Worm (Caenorhabditis elegans): ENCODE data around the gene C27A2.7.
A peak's percentile ranks its signal among the peaks of the same experiment; 100 is the strongest.

C27A2.7 gene

ce11 chrII:5086143-5086542 is 15.0 kb upstream of the C27A2.7 start:
- TF ChIP-seq flh-1 (GFP tag; optimal IDR thresholded peaks at IDR 0.05) (no peak), nhr-76 (tag; optimal IDR thresholded peaks at IDR 0.05) (no peak), sptf-1 (tag; optimal IDR thresholded peaks at IDR 0.05) (no peak), bed-3 (GFP tag; optimal IDR thresholded peaks at IDR 0.05) (no peak), hlh-1 (tag; optimal IDR thresholded peaks at IDR 0.05) (no peak), elt-1 (tag; optimal IDR thresholded peaks at IDR 0.05; ENCODE audit: borderline replicate concordance, insufficient read depth) (no peak), cnd-1 (tag; optimal IDR thresholded peaks at IDR 0.05) (no peak), unc-39 (tag; optimal IDR thresholded peaks at IDR 0.05) (no peak), nhr-28 (tag; optimal IDR thresholded peaks at IDR 0.05) (no peak), ceh-83 (GFP tag; optimal IDR thresholded peaks at IDR 0.05) (no peak), mab-5 (tag; optimal IDR thresholded peaks at IDR 0.05) (no peak), blmp-1 (tag; optimal IDR thresholded peaks at IDR 0.05) (no peak), tbx-8 (GFP tag; optimal IDR thresholded peaks at IDR 0.05) (no peak), zip-8 (tag; optimal IDR thresholded peaks at IDR 0.05) (no peak), mls-2 (tag; optimal IDR thresholded peaks at IDR 0.05) (no peak), ham-2 (GFP tag; optimal IDR thresholded peaks at IDR 0.05) (no peak), drap-1 (GFP tag; optimal IDR thresholded peaks at IDR 0.05) (no peak)

ce11 chrII:5085450-5085849 is 14.3 kb upstream of the C27A2.7 start, which contains the start of gene txt-9:
Gene txt-9, plus strand, starts transcription at chrII:5085785.
- no peak for TF ChIP-seq elt-3 (tag; optimal IDR thresholded peaks at IDR 0.05)

ce11 chrII:5084225-5084624 is 13.1 kb upstream of the C27A2.7 start:
- TF ChIP-seq hlh-1 (tag; optimal IDR thresholded peaks at IDR 0.05) (no peak), nhr-76 (tag; optimal IDR thresholded peaks at IDR 0.05) (no peak), cnd-1 (tag; optimal IDR thresholded peaks at IDR 0.05) (no peak), ham-2 (GFP tag; optimal IDR thresholded peaks at IDR 0.05) (no peak)

- TF ChIP-seq M03D4.4 (tag; optimal IDR thresholded peaks at IDR 0.05) (no peak), ztf-11 (tag; optimal IDR thresholded peaks at IDR 0.05) (no peak), mls-2 (tag; optimal IDR thresholded peaks at IDR 0.05) (no peak), mab-5 (tag; optimal IDR thresholded peaks at IDR 0.05) (no peak), unc-62 (GFP tag; optimal IDR thresholded peaks at IDR 0.05) (no peak), elt-1 (tag; optimal IDR thresholded peaks at IDR 0.05; ENCODE audit: borderline replicate concordance, insufficient read depth) (no peak), ceh-39 (tag; optimal IDR thresholded peaks at IDR 0.05) (no peak), flh-1 (GFP tag; optimal IDR thresholded peaks at IDR 0.05) (no peak), sem-2 (GFP tag; optimal IDR thresholded peaks at IDR 0.05) (no peak), nhr-12 (tag; optimal IDR thresholded peaks at IDR 0.05) (no peak), elt-3 (tag; optimal IDR thresholded peaks at IDR 0.05) (no peak), unc-39 (tag; optimal IDR thresholded peaks at IDR 0.05) (no peak), mep-1 (tag; optimal IDR thresholded peaks at IDR 0.05) (no peak), ces-1 (GFP tag; optimal IDR thresholded peaks at IDR 0.05) (no peak), unc-120 (tag; optimal IDR thresholded peaks at IDR 0.05; ENCODE audit: poor library complexity, severe bottlenecking) (no peak), hlh-1 (tag; optimal IDR thresholded peaks at IDR 0.05) (no peak)
Observed at ce11 chrII:5083341-5083740, 12.2 kb upstream of the C27A2.7 start, which contains the start of gene C04G6.4. Gene C04G6.4, minus strand, starts transcription at chrII:5083441.

- TF ChIP-seq lin-32 (GFP tag; optimal IDR thresholded peaks at IDR 0.05) (no peak), ham-2 (GFP tag; optimal IDR thresholded peaks at IDR 0.05) (no peak), sem-2 (GFP tag; optimal IDR thresholded peaks at IDR 0.05) (no peak), sptf-1 (tag; optimal IDR thresholded peaks at IDR 0.05) (no peak), nhr-237 (tag; optimal IDR thresholded peaks at IDR 0.05) (no peak), nhr-76 (tag; optimal IDR thresholded peaks at IDR 0.05) (no peak), cnd-1 (tag; optimal IDR thresholded peaks at IDR 0.05) (no peak), unc-39 (tag; optimal IDR thresholded peaks at IDR 0.05) (no peak), tbx-8 (GFP tag; optimal IDR thresholded peaks at IDR 0.05) (no peak), pha-4 (tag; optimal IDR thresholded peaks at IDR 0.05) (no peak), mep-1 (tag; optimal IDR thresholded peaks at IDR 0.05) (peak; percentile 64), mls-2 (tag; optimal IDR thresholded peaks at IDR 0.05) (no peak), ceh-39 (tag; optimal IDR thresholded peaks at IDR 0.05) (peak; percentile 82), blmp-1 (tag; optimal IDR thresholded peaks at IDR 0.05) (no peak), hlh-1 (tag; optimal IDR thresholded peaks at IDR 0.05) (peak; percentile 13), ces-1 (GFP tag; optimal IDR thresholded peaks at IDR 0.05) (peak; percentile 94), ceh-43 (GFP tag; optimal IDR thresholded peaks at IDR 0.05) (no peak), lsy-2 (tag; optimal IDR thresholded peaks at IDR 0.05) (peak; percentile 20), unc-120 (tag; optimal IDR thresholded peaks at IDR 0.05; ENCODE audit: poor library complexity, severe bottlenecking) (peak; percentile 10), elt-1 (tag; optimal IDR thresholded peaks at IDR 0.05; ENCODE audit: borderline replicate concordance, insufficient read depth) (no peak), unc-62 (GFP tag; optimal IDR thresholded peaks at IDR 0.05) (peak; percentile 86), nhr-2 (tag; optimal IDR thresholded peaks at IDR 0.05) (peak; percentile 70), lin-13 (tag; optimal IDR thresholded peaks at IDR 0.05) (peak; percentile 44), ztf-11 (tag; optimal IDR thresholded peaks at IDR 0.05) (no peak), ceh-83 (GFP tag; optimal IDR thresholded peaks at IDR 0.05) (no peak), elt-3 (tag; optimal IDR thresholded peaks at IDR 0.05) (no peak)
Observed at ce11 chrII:5081124-5081913, 10.2 kb upstream of the C27A2.7 start, which contains the start of gene dsh-2. Gene dsh-2, minus strand, starts transcription at chrII:5081174.
